Fruit fly (Drosophila melanogaster): Measurements from ENCODE around the gene Csl4.
A peak's percentile ranks its signal among the peaks of the same experiment; 100 is the strongest.

The Csl4 gene

dm6 chr2L:11130151-11131008 lies 7.0 kb upstream of the Csl4 start, which contains the start of the genes RfC38 and CG4751 (continued):
- TF ChIP-seq jing (GFP tag; optimal IDR thresholded peaks at IDR 0.05) (no peak), CG13287 (GFP tag; IDR thresholded peaks at IDR 0.05; ENCODE audit: partially characterized antibody) (peak; percentile 76), Gug (GFP tag; IDR thresholded peaks at IDR 0.05) (no peak), CG6272 (GFP tag; IDR thresholded peaks at IDR 0.05) (no peak), CG34224 (GFP tag; IDR thresholded peaks at IDR 0.05; ENCODE audit: partially characterized antibody) (peak; percentile 65; the same call in 2 of the 3 replicates), Elba2 (GFP tag; optimal IDR thresholded peaks at IDR 0.05) (no peak), ttk (GFP tag; IDR thresholded peaks at IDR 0.05) (no peak), CG15073 (GFP tag; optimal IDR thresholded peaks at IDR 0.05) (no peak), CG12299 (tag; optimal IDR thresholded peaks at IDR 0.05) (no peak), CG32532 (GFP tag; IDR thresholded peaks at IDR 0.05) (no peak), pzg (GFP tag; optimal IDR thresholded peaks at IDR 0.05) (peak; percentile 79), CG15601 (tag; optimal IDR thresholded peaks at IDR 0.05) (no peak), Med (GFP tag) (peak; percentile 73), bbx (GFP tag; IDR thresholded peaks at IDR 0.05; ENCODE audit: partially characterized antibody) (peak; percentile 73), hbn (GFP tag; IDR thresholded peaks at IDR 0.05; ENCODE audit: partially characterized antibody) (peak; percentile 53), CG12391 (tag; optimal IDR thresholded peaks at IDR 0.05) (peak; percentile 68), fru (optimal IDR thresholded peaks at IDR 0.05) (no peak), CG18619 (GFP tag; optimal IDR thresholded peaks at IDR 0.05) (no peak), HLHmδ (GFP tag; optimal IDR thresholded peaks at IDR 0.05) (no peak), mirr (GFP tag; optimal IDR thresholded peaks at IDR 0.05) (no peak), CG4424 (GFP tag; optimal IDR thresholded peaks at IDR 0.05) (peak; percentile 15), CG31365 (tag; optimal IDR thresholded peaks at IDR 0.05) (no peak), Drgx (GFP tag; IDR thresholded peaks at IDR 0.05) (no peak), CG7928 (GFP tag; optimal IDR thresholded peaks at IDR 0.05) (no peak), CG14710 (tag; optimal IDR thresholded peaks at IDR 0.05) (peak; percentile 65), gem (tag; optimal IDR thresholded peaks at IDR 0.05) (no peak), sd (tag; optimal IDR thresholded peaks at IDR 0.05) (no peak), mld (GFP tag; IDR thresholded peaks at IDR 0.05; ENCODE audit: partially characterized antibody) (no peak), Dp (GFP tag; optimal IDR thresholded peaks at IDR 0.05) (peak; percentile 65), Tbp (GFP tag; optimal IDR thresholded peaks at IDR 0.05) (no peak), pita (GFP tag; optimal IDR thresholded peaks at IDR 0.05) (no peak), emc (GFP tag; optimal IDR thresholded peaks at IDR 0.05) (no peak), inv (GFP tag; IDR thresholded peaks at IDR 0.05; ENCODE audit: partially characterized antibody) (peak; percentile 50; the same call in 1 of the 2 replicates), CG1832 (GFP tag; optimal IDR thresholded peaks at IDR 0.05) (no peak), unpg (GFP tag; optimal IDR thresholded peaks at IDR 0.05) (no peak), CG8290 (GFP tag; optimal IDR thresholded peaks at IDR 0.05) (no peak), CG8290 (tag; optimal IDR thresholded peaks at IDR 0.05) (no peak), Neu2 (GFP tag; optimal IDR thresholded peaks at IDR 0.05; ENCODE audit: borderline replicate concordance) (no peak), abd-A (tag; optimal IDR thresholded peaks at IDR 0.05) (no peak), B-H2 (GFP tag; optimal IDR thresholded peaks at IDR 0.05) (no peak), CG5245 (GFP tag; optimal IDR thresholded peaks at IDR 0.05) (no peak), pb (GFP tag; optimal IDR thresholded peaks at IDR 0.05) (peak; percentile 4), prd (optimal IDR thresholded peaks at IDR 0.05) (no peak), prd (GFP tag; IDR thresholded peaks at IDR 0.05) (no peak), CG4854 (GFP tag; optimal IDR thresholded peaks at IDR 0.05) (no peak), Abd-B (GFP tag; optimal IDR thresholded peaks at IDR 0.05) (peak; percentile 31), CG12071 (GFP tag; optimal IDR thresholded peaks at IDR 0.05) (no peak), CG11695 (GFP tag; IDR thresholded peaks at IDR 0.05) (no peak), Deaf1 (tag; optimal IDR thresholded peaks at IDR 0.05) (no peak), yki (optimal IDR thresholded peaks at IDR 0.05) (no peak)

All from whole organism, embryonic.